Worm (Caenorhabditis elegans): ENCODE results near the gene Y39E4A.1.

ce11 chrIII:12977559-12977958 is 26.3 kb downstream of the Y39E4A.1 start, which contains the start of gene ZK1010.2:
- TF ChIP-seq zag-1 (tag; optimal IDR thresholded peaks at IDR 0.05) (no peak), snpc-4 (tag; optimal IDR thresholded peaks at IDR 0.05) (no peak), elt-3 (tag; optimal IDR thresholded peaks at IDR 0.05) (no peak), pqm-1 (tag; optimal IDR thresholded peaks at IDR 0.05) (no peak), tbx-2 (tag; optimal IDR thresholded peaks at IDR 0.05) (no peak), skn-1 (tag; optimal IDR thresholded peaks at IDR 0.05) (no peak), fkh-10 (GFP tag; optimal IDR thresholded peaks at IDR 0.05) (no peak)

Measured in whole organism, L3 larva.